Fruit fly (Drosophila melanogaster): ENCODE data around the gene CG3226.

CG3226 gene

DNA sequence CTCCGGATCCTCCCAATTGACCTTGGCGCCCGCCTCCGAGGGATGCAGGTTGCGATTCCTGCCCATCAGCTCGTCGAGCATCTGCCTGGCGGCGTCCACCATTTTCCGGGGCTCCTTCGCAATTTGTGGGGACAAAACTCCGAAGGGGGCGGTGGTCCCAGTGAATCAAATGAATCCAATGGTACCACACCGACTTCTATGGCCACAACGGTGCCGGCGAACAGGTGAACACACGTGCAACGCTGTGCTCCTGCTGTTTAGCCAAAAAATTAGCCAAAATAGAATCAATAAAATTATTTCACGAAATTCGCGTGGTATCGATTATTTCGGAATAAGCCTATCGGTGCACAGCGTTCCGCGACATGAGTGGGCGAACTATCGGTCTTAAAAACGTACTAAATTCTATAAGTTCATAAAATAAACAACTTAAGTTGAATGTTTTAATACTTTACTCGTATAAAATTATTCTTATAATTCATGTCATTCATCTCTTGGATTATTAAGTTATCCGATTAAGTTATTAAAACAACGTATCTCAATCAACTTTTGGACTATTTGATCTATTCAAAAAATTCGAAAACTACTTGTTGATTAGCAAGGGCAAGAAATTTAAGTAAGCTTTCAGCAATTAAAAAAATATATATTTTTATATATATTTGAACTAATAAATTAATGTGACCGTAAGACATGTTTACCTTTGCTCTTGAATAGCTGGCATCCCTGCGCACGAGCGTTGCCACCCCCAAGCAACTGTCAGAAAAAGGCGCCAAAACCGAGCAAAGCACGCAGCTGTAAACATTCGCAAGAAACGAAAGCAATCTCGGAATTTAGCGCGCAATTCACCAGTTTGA lies 19.8 kb upstream of the CG3226 start, which contains the start of the genes CG3198 and Mcm6 (continued):
- TF ChIP-seq chn (GFP tag; optimal IDR thresholded peaks at IDR 0.05) = no peak
- TF ChIP-seq Bteb2 (GFP tag; optimal IDR thresholded peaks at IDR 0.05) = no peak
- TF ChIP-seq CG5180 (GFP tag; optimal IDR thresholded peaks at IDR 0.05) = no peak
- TF ChIP-seq CG34224 (GFP tag; IDR thresholded peaks at IDR 0.05; ENCODE audit: partially characterized antibody) = peak; percentile 77
- no peak for TF ChIP-seq CG17328 (GFP tag; IDR thresholded peaks at IDR 0.05)
- no peak for TF ChIP-seq pan (optimal IDR thresholded peaks at IDR 0.05)
- no peak for TF ChIP-seq pan (GFP tag; optimal IDR thresholded peaks at IDR 0.05 in 1 of 2, IDR thresholded peaks at IDR 0.05 in 1 of 2)
- no peak for TF ChIP-seq CG3726 (GFP tag; IDR thresholded peaks at IDR 0.05)
- no peak for TF ChIP-seq Gug (GFP tag; IDR thresholded peaks at IDR 0.05)
- TF ChIP-seq bbx (GFP tag; IDR thresholded peaks at IDR 0.05; ENCODE audit: partially characterized antibody) = peak; percentile 61
- TF ChIP-seq CG16779 (GFP tag; IDR thresholded peaks at IDR 0.05) = no peak
- no peak for TF ChIP-seq CG12769 (tag; optimal IDR thresholded peaks at IDR 0.05)
- no peak for TF ChIP-seq CG4730 (GFP tag; IDR thresholded peaks at IDR 0.05)
- TF ChIP-seq Side (GFP tag; optimal IDR thresholded peaks at IDR 0.05) = no peak
- peak; percentile 54 for TF ChIP-seq CG16813 (GFP tag; IDR thresholded peaks at IDR 0.05; ENCODE audit: partially characterized antibody)
- no peak for TF ChIP-seq CG3281 (GFP tag; optimal IDR thresholded peaks at IDR 0.05)
- no peak for TF ChIP-seq CG17186 (GFP tag; optimal IDR thresholded peaks at IDR 0.05)
- TF ChIP-seq psq (GFP tag; optimal IDR thresholded peaks at IDR 0.05) = no peak
- TF ChIP-seq shn (GFP tag; optimal IDR thresholded peaks at IDR 0.05) = no peak
- no peak for TF ChIP-seq pho (GFP tag; optimal IDR thresholded peaks at IDR 0.05)
- TF ChIP-seq CG7556 (GFP tag; optimal IDR thresholded peaks at IDR 0.05) = no peak
- peak; percentile 67 for TF ChIP-seq BEAF-32 (GFP tag; optimal IDR thresholded peaks at IDR 0.05)
- TF ChIP-seq wek (GFP tag; optimal IDR thresholded peaks at IDR 0.05) = no peak
- TF ChIP-seq eve (GFP tag; optimal IDR thresholded peaks at IDR 0.05) = no peak
- TF ChIP-seq CG13894 (tag; optimal IDR thresholded peaks at IDR 0.05) = no peak
- peak; percentile 68 for TF ChIP-seq Dref (GFP tag; IDR thresholded peaks at IDR 0.05)
- TF ChIP-seq unc-4 (GFP tag; IDR thresholded peaks at IDR 0.05; ENCODE audit: partially characterized antibody) = peak; percentile 71
- TF ChIP-seq CG12071 (GFP tag; optimal IDR thresholded peaks at IDR 0.05) = no peak
- TF ChIP-seq CG6654 (GFP tag; optimal IDR thresholded peaks at IDR 0.05) = no peak
- TF ChIP-seq CG4707 (GFP tag; optimal IDR thresholded peaks at IDR 0.05) = no peak
- no peak for TF ChIP-seq CG14965 (GFP tag; optimal IDR thresholded peaks at IDR 0.05; ENCODE audit: borderline replicate concordance)
- no peak for TF ChIP-seq CG2678 (tag; optimal IDR thresholded peaks at IDR 0.05)
- TF ChIP-seq cad (GFP tag; optimal IDR thresholded peaks at IDR 0.05) = no peak
- TF ChIP-seq tio (GFP tag; optimal IDR thresholded peaks at IDR 0.05) = no peak
- TF ChIP-seq ssp (GFP tag; IDR thresholded peaks at IDR 0.05) = no peak
- TF ChIP-seq ash1 (GFP tag; optimal IDR thresholded peaks at IDR 0.05) = no peak
- TF ChIP-seq sens (GFP tag) = peak; percentile 42
- peak; percentile 65; the same call in 2 of the 3 replicates for TF ChIP-seq knrl (GFP tag; IDR thresholded peaks at IDR 0.05; ENCODE audit: partially characterized antibody)
- peak; percentile 7 for TF ChIP-seq sug (tag; optimal IDR thresholded peaks at IDR 0.05)
- no peak for TF ChIP-seq CG12942 (GFP tag; optimal IDR thresholded peaks at IDR 0.05)
- no peak for TF ChIP-seq CG1602 (GFP tag; optimal IDR thresholded peaks at IDR 0.05)
- TF ChIP-seq tin (GFP tag; optimal IDR thresholded peaks at IDR 0.05) = no peak
- no peak for TF ChIP-seq Optix (GFP tag; IDR thresholded peaks at IDR 0.05)
- no peak for TF ChIP-seq Adf1 (GFP tag; IDR thresholded peaks at IDR 0.05)
- TF ChIP-seq Hr39 (optimal IDR thresholded peaks at IDR 0.05) = no peak
- TF ChIP-seq tx (GFP tag; optimal IDR thresholded peaks at IDR 0.05) = no peak
- no peak for TF ChIP-seq CG11695 (GFP tag; IDR thresholded peaks at IDR 0.05)
- TF ChIP-seq pnt (GFP tag; optimal IDR thresholded peaks at IDR 0.05) = no peak
- TF ChIP-seq CG11093 (GFP tag; IDR thresholded peaks at IDR 0.05) = no peak
- TF ChIP-seq CG13296 (GFP tag; optimal IDR thresholded peaks at IDR 0.05) = no peak

All from whole organism, embryonic.